Worm (Caenorhabditis elegans) whole organism, L1 larva: ENCODE measurements around the gene srv-34.
"Not testable (repeated sequence)": the region's sequence is repeated elsewhere in the genome, so short reads cannot be mapped to it uniquely, and the experiment has no call there.

ENCODE experiments used
- C04F5.9 ChIP-seq: sonication (generic microtip); optimal IDR thresholded peaks from 2 replicates; lab custom pipeline; 2016; ENCODE audit warnings: missing genetic modification characterization, missing compliant biosample characterization
- C16A3.4 ChIP-seq: fragments of 150-350 bp; optimal IDR thresholded peaks from 2 replicates; lab custom pipeline; 2014; ENCODE audit warnings: missing biosample characterization, missing genetic modification characterization
- aha-1 ChIP-seq: fragments of 150-350 bp; optimal IDR thresholded peaks from 2 replicates; lab custom pipeline; 2014; ENCODE audit warnings: missing biosample characterization, missing genetic modification characterization
- aly-2 ChIP-seq: fragments of 150-350 bp; optimal IDR thresholded peaks from 2 replicates; lab custom pipeline; 2014; ENCODE audit warnings: missing biosample characterization, missing genetic modification characterization
- ama-1 ChIP-seq: fragments of 150-350 bp; optimal IDR thresholded peaks from 2 replicates; lab custom pipeline; 2014
- ceh-90 ChIP-seq: sonication (generic microtip); optimal IDR thresholded peaks from 2 replicates; lab custom pipeline; 2016; ENCODE audit warnings: missing genetic modification characterization, missing compliant biosample characterization
- dpl-1 ChIP-seq, 3 experiments: fragments of 150-350 bp in 2 of 3; sonication (generic microtip) in 1 of 3; optimal IDR thresholded peaks; 2 replicates each; lab custom pipeline; 2014 to 2017; ENCODE audit warnings: missing biosample characterization in 3 of 3, missing genetic modification characterization in 3 of 3, missing genetic modification reagents in 3 of 3
- dsc-1 ChIP-seq: sonication (generic microtip); optimal IDR thresholded peaks from 2 replicates; lab custom pipeline; 2016; ENCODE audit warnings: mild to moderate bottlenecking, missing genetic modification characterization, missing compliant biosample characterization
- efl-1 ChIP-seq, 4 experiments: fragments of 150-350 bp; optimal IDR thresholded peaks in 3 of 4; peaks in 1 of 4; 1 replicate in 1 of 4; 2 replicates in 3 of 4; lab custom pipeline; 2014; ENCODE audit warnings: missing biosample characterization in 2 of 4, missing genetic modification characterization in 2 of 4, missing genetic modification reagents in 2 of 4
- elt-2 ChIP-seq: sonication (generic microtip); optimal IDR thresholded peaks from 2 replicates; lab custom pipeline; 2016; ENCODE audit warnings: missing genetic modification characterization, mild to moderate bottlenecking, inconsistent platforms, missing compliant biosample characterization, missing genetic modification reagents
- fkh-10 ChIP-seq: sonication (generic microtip); optimal IDR thresholded peaks from 2 replicates; lab custom pipeline; 2017; ENCODE audit warnings: missing biosample characterization, missing genetic modification reagents, missing genetic modification characterization
- fos-1 ChIP-seq: fragments of 150-350 bp; optimal IDR thresholded peaks from 2 replicates; lab custom pipeline; 2014; ENCODE audit warnings: missing biosample characterization, missing genetic modification characterization
- hlh-4 ChIP-seq: sonication (generic microtip); optimal IDR thresholded peaks from 2 replicates; lab custom pipeline; 2016; ENCODE audit warnings: mild to moderate bottlenecking, missing genetic modification characterization, missing compliant biosample characterization
- jun-1 ChIP-seq: fragments of 150-350 bp; optimal IDR thresholded peaks from 2 replicates; lab custom pipeline; 2014; ENCODE audit warnings: missing biosample characterization, missing genetic modification reagents, missing genetic modification characterization
- lin-13 ChIP-seq: fragments of 150-350 bp; optimal IDR thresholded peaks from 2 replicates; lab custom pipeline; 2014; ENCODE audit warnings: missing biosample characterization, missing genetic modification reagents, missing genetic modification characterization
- lin-35 ChIP-seq, 2 experiments: fragments of 150-350 bp; optimal IDR thresholded peaks; 2 replicates each; lab custom pipeline; 2014; ENCODE audit warnings: missing biosample characterization in 2 of 2, missing genetic modification characterization in 2 of 2, missing genetic modification reagents in 2 of 2
- lin-39 ChIP-seq: fragments of 150-350 bp; optimal IDR thresholded peaks from 2 replicates; lab custom pipeline; 2014; ENCODE audit warnings: missing biosample characterization, missing genetic modification reagents, missing genetic modification characterization
- mab-9 ChIP-seq: fragments of 200-800 bp; sonication (Bioruptor generic); IDR thresholded peaks from 2 replicates; pipeline ENCODE4 v1.3.6; 2022; ENCODE audit warnings: missing genetic modification reagents, missing genetic modification characterization, missing compliant biosample characterization
- mef-2 ChIP-seq: fragments of 150-350 bp; optimal IDR thresholded peaks from 2 replicates; lab custom pipeline; 2014; ENCODE audit warnings: missing biosample characterization, missing genetic modification characterization
- nhr-20 ChIP-seq: sonication (generic microtip); optimal IDR thresholded peaks from 2 replicates; lab custom pipeline; 2016; ENCODE audit warnings: mild to moderate bottlenecking, missing genetic modification characterization, missing compliant biosample characterization
- nhr-237 ChIP-seq: fragments of 150-350 bp; optimal IDR thresholded peaks from 2 replicates; lab custom pipeline; 2014; ENCODE audit warnings: missing biosample characterization, missing genetic modification characterization
- nhr-47 ChIP-seq: sonication (generic microtip); optimal IDR thresholded peaks from 2 replicates; lab custom pipeline; 2016; ENCODE audit warnings: mild to moderate bottlenecking, missing genetic modification characterization, moderate library complexity, missing compliant biosample characterization
- nhr-71 ChIP-seq: sonication (generic microtip); optimal IDR thresholded peaks from 2 replicates; lab custom pipeline; 2016; ENCODE audit warnings: mild to moderate bottlenecking, missing genetic modification characterization, moderate library complexity, missing compliant biosample characterization
- pax-3 ChIP-seq: fragments of 200-800 bp; sonication (Bioruptor generic); optimal IDR thresholded peaks from 2 replicates; lab custom pipeline; 2018; ENCODE audit warnings: mild to moderate bottlenecking, missing genetic modification characterization, moderate library complexity, missing compliant biosample characterization
- rnt-1 ChIP-seq: sonication (generic microtip); optimal IDR thresholded peaks from 2 replicates; lab custom pipeline; 2016; ENCODE audit warnings: mild to moderate bottlenecking, missing genetic modification characterization, moderate library complexity, missing compliant biosample characterization
- snpc-4 ChIP-seq: fragments of 150-350 bp; optimal IDR thresholded peaks from 2 replicates; lab custom pipeline; 2014; ENCODE audit warnings: missing biosample characterization, missing genetic modification characterization
- sox-4 ChIP-seq: sonication (generic microtip); optimal IDR thresholded peaks from 2 replicates; lab custom pipeline; 2016; ENCODE audit warnings: missing genetic modification characterization, missing compliant biosample characterization
- sptf-1 ChIP-seq: fragments of 150-350 bp; optimal IDR thresholded peaks from 2 replicates; lab custom pipeline; 2014; ENCODE audit warnings: missing biosample characterization, missing genetic modification characterization
- tlp-1 ChIP-seq: fragments of 150-350 bp; optimal IDR thresholded peaks from 2 replicates; lab custom pipeline; 2014; ENCODE audit warnings: missing biosample characterization, missing genetic modification characterization
- unc-98 ChIP-seq: fragments of 200-800 bp; sonication (Bioruptor generic); IDR thresholded peaks from 2 replicates; pipeline ENCODE4 v1.3.6; 2022; ENCODE audit warnings: missing genetic modification characterization, missing compliant biosample characterization
- ztf-4 ChIP-seq: fragments of 150-350 bp; optimal IDR thresholded peaks from 2 replicates; lab custom pipeline; 2014; ENCODE audit warnings: missing biosample characterization, missing genetic modification characterization

srv-34 gene

DNA sequence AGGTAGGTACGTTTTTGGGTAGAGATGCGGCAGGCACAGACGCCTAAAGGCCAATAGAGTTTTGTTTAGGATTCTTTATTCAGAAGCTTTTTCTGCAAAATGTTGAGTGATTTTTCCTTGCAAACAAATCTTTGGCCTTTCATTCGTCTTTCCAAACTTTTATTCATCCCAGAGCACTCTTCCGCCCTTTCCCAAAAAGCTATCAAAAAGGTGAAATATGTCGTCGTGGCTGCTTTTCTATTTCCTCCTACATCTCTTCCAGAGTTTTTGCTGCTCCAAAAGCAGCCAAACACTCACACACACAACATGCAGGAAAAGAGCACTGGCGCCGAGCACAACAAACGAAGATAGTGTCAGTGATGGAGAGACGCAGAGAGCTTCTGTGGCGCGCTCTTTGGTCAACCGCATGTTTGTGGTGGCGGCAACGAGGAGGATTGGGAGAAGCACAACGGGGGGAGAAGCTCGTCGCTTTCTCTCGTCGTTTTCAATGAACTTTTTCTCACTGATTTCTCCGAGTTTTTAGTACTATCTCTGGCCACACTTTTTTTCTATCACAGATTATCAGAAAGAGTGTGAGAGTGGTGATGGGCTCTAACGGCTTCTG, 23.7 kb downstream of the srv-34 start (continued):
- TF ChIP-seq pax-3 (tag; lab: Kevin White, UChicago) (peak; percentile 22), nhr-71 (tag; lab: Kevin White, UChicago) (peak; percentile 69), ztf-4 (tag; lab: Kevin White, UChicago) (no peak), unc-98 (GFP tag; lab: Robert Waterston, UW) (no peak)
- TF ChIP-seq, all 84 proteins: peak for 27

DNA sequence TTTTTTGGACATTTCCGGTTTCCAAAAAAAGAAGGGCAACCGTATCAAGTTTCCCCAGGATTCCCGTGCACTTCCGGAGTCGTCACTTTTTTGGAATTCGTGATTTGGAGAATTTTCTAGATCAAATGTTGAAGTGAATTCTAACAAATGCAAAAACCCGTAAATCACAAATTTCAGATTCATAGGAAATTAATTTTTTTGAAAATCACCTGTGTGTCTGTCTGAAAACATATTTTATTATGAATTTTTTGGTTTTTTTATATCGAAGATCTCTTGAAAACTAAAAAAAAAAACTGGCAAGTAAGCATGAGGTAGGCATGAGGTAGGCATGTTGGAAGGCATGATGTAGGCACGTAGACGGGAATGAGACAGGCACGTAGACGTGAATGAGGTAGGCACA, 24.5 kb downstream of the srv-34 start:
- TF ChIP-seq hlh-4 (peak; percentile 69), C04F5.9 (no peak)

DNA sequence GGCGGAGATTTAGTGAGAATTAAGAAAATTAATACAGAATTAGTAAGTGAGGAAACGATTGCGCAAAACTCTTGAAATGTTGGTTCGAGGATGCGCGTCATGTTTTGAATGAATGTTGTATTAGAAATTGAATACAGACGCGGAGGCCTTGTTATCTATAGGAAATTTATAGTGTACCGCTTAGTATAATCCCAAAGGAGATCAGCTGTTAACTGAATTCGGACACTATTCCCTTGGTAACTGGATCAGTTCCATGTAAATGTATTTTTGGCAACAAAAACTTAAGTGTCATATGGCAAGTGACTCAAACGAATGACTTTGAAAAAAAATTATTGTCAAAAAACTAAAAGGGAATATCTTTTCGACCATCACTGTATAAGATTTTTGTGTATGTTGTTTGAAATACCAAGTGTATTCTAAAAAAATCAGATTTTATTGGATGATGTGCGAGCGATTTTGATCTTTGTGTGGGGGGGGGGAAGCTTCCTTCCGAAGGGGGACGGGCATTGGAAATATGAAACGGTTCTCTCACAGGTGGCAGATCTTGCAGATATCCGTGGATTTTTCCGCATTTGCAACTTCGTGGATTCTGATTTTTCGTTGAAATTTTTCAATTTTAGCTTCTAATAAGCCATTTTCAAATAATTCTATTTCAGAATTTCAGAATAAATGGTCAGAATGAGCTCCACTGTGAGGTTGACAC, 28.0 kb downstream of the srv-34 start, which contains the start of the genes W08G11.5 and W08G11.1:
Gene W08G11.5, minus strand, starts transcription at position 101 of the 703 bp plus-strand sequence.
Gene W08G11.1, plus strand, starts transcription at position 653 of the 703 bp plus-strand sequence.
- TF ChIP-seq nhr-47 (tag; lab: Kevin White, UChicago) (no peak), lin-13 (no peak), lin-39 (tag; lab: Kevin White, UChicago) (no peak), mef-2 (no peak), nhr-237 (tag; lab: Kevin White, UChicago) (no peak), snpc-4 (no peak), tlp-1 (tag; lab: Kevin White, UChicago) (no peak), jun-1 (tag; lab: Kevin White, UChicago) (no peak), ceh-90 (tag; lab: Kevin White, UChicago) (no peak), efl-1 (optimal IDR thresholded peaks at IDR 0.05; lab: Kevin White, UChicago) (no peak), efl-1 (GFP tag; optimal IDR thresholded peaks at IDR 0.05 in 1 of 2; lab: Kevin White, UChicago) (no peak), rnt-1 (tag; lab: Kevin White, UChicago) (no peak), sptf-1 (tag; lab: Kevin White, UChicago) (no peak), dsc-1 (tag; lab: Kevin White, UChicago) (no peak), C16A3.4 (no peak), aha-1 (tag; lab: Kevin White, UChicago) (no peak), mab-9 (GFP tag; lab: Robert Waterston, UW) (no peak), fos-1 (tag; lab: Kevin White, UChicago) (no peak), sox-4 (tag; lab: Kevin White, UChicago) (no peak)
- TF ChIP-seq, all 84 proteins: peak for 0

DNA sequence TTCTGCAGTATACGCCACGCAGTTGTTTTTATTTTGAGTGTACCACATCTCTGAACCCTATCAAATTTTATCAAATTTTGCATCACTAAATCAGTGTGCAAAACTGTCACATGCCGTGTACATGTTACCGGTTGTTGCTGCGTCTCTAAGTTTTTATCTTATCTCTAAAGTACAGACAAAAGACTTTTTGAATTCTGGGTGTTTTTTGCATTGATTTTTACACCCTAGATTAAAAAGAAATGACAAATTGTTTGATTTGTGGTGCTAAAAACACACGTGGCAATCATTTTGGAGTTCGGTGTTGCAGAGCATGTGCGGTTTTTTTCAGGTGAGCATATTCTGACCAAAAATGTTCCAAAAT, 32.3 kb downstream of the srv-34 start, which contains the start of gene nhr-193:
Gene nhr-193, plus strand, starts transcription at position 51 of the 361 bp plus-strand sequence.
- TF ChIP-seq nhr-20 (tag; lab: Kevin White, UChicago) (peak; percentile 40), elt-2 (peak; percentile 48), aly-2 (tag; lab: Kevin White, UChicago) (no peak), dpl-1 (GFP tag; optimal IDR thresholded peaks at IDR 0.05; lab: Kevin White, UChicago) (no peak), lin-35 (GFP tag; optimal IDR thresholded peaks at IDR 0.05; lab: Kevin White, UChicago) (peak in 1 of 2 experiments; percentile 37), ama-1 (lab: Kevin White, UChicago) (no peak), fkh-10 (GFP tag; lab: Kevin White, UChicago) (no peak)

DNA sequence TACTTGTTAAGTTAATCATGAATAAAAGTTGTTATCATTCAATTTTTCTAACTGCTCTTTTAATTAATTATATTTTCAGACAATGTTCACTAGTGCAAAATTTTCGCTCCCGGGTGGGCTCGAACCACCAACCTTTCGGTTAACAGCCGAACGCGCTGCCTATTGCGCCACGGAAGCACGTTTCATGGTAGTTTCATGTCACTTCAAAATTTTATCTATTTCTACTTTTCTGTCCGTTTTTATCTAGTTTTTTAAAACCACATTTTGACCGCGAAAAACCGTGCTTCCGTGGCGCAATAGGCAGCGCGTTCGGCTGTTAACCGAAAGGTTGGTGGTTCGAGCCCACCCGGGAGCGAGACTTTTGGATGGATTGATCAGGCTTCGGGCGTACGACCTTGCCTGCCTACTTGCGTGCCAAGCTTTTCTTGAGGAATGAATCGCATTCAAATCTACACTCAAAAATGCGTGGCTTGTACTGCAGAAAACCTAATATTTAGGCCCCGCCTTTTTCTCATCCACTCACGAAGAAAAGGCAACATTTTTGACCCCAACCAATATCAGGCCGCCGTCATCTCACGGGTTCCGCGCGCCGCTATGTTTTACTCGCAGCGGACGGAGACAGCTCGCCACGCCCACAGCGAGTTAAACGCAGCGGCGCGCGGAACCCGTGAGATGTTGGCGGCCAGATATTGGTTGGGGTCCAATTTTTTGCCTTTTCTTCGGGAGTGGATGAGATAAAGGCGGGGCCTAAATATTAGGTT, 32.9 kb downstream of the srv-34 start:
- TF ChIP-seq snpc-4 (peak; percentile 47), efl-1 (GFP tag; optimal IDR thresholded peaks at IDR 0.05 in 1 of 2; lab: Kevin White, UChicago) (peak in 1 of 2 experiments; percentile 7)
- not testable (repeated sequence) for TF ChIP-seq efl-1 (optimal IDR thresholded peaks at IDR 0.05; lab: Kevin White, UChicago)
